Worm (Caenorhabditis elegans): ENCODE measurements around the gene T01D1.5.

DNA sequence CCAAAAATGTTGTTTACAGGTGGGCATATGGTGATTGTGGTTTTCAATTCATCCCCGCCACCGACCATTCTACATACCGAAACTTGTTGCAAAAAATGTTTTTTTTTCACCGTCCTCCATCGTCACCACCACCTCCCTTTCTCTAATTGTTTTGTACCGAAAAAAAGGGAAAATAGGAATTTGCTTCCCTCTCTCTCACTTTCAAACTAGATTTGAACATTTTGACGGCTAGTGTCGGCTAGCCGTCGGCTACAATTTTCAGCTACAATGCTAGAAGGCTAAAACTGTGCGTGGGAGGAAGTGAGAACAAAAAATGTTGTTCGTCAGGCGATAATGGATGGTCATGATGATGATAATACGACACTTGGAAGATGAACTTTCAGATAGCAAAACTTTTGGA, 10.7 kb downstream of the T01D1.5 start:
- TF ChIP-seq F13C5.2 (tag; optimal IDR thresholded peaks at IDR 0.05) (no peak), ama-1 (optimal IDR thresholded peaks at IDR 0.05) (no peak), ets-7 (tag; optimal IDR thresholded peaks at IDR 0.05) (no peak), tra-4 (tag; optimal IDR thresholded peaks at IDR 0.05) (no peak), ceh-13 (GFP tag; optimal IDR thresholded peaks at IDR 0.05) (no peak), hmg-4 (GFP tag; optimal IDR thresholded peaks at IDR 0.05) (no peak), B0310.2 (tag; optimal IDR thresholded peaks at IDR 0.05) (no peak), flt-1 (GFP tag; IDR thresholded peaks at IDR 0.05) (no peak), pes-1 (GFP tag; IDR thresholded peaks at IDR 0.05) (no peak)

All from whole organism, early embryonic.